Worm (Caenorhabditis elegans): Measurements from ENCODE around the gene F14D7.9.

DNA sequence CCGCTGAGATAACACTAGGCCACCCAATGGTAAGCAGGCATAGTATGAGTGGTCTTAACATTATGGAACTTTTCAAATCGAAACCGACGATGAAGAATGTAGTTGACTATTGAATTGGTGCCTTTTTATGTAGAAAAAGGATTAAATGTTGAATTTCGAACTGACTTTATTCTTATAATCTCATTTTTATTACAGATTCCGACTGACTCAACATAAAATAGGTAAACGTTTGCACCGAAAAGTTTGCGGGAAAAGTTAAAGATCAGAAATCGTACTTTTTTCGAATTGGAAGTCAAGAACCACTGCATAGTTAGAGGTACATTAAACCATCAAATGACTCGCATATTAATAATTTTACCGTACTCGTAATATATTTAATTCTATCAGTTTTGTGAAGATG lies 40.3 kb upstream of the F14D7.9 start, which contains the start of gene K02E11.7:
- TF ChIP-seq hmbx-1 (tag; optimal IDR thresholded peaks at IDR 0.05) (no peak), ama-1 (optimal IDR thresholded peaks at IDR 0.05) (no peak), sea-1 (GFP tag; conservative IDR thresholded peaks at IDR 0.05) (no peak), F13C5.2 (tag; optimal IDR thresholded peaks at IDR 0.05) (no peak), tbx-11 (GFP tag; IDR thresholded peaks at IDR 0.05) (no peak), hnd-1 (tag; optimal IDR thresholded peaks at IDR 0.05) (no peak)
